Worm (Caenorhabditis elegans): ENCODE data around the gene C09G4.4.

C09G4.4 gene

ce11 chrIV:8526050-8526449, 13.3 kb downstream of the C09G4.4 start:
- peak; percentile 73 for TF ChIP-seq ceh-18 (tag; optimal IDR thresholded peaks at IDR 0.05)
- no peak for TF ChIP-seq ama-1 (optimal IDR thresholded peaks at IDR 0.05)
- peak; percentile 73 for TF ChIP-seq unc-55 (GFP tag; optimal IDR thresholded peaks at IDR 0.05)

- TF ChIP-seq ceh-9 (tag; optimal IDR thresholded peaks at IDR 0.05) (no peak), ceh-31 (tag; optimal IDR thresholded peaks at IDR 0.05) (no peak), pha-2 (tag; optimal IDR thresholded peaks at IDR 0.05) (no peak), C08G9.2 (tag; optimal IDR thresholded peaks at IDR 0.05) (no peak), eyg-1 (tag; optimal IDR thresholded peaks at IDR 0.05) (no peak), tbx-7 (tag; optimal IDR thresholded peaks at IDR 0.05) (no peak)
Measured at ce11 chrIV:8526579-8526978, 13.8 kb downstream of the C09G4.4 start.

- TF ChIP-seq elt-2 (tag; optimal IDR thresholded peaks at IDR 0.05) (peak; percentile 95), hlh-30 (tag; optimal IDR thresholded peaks at IDR 0.05; ENCODE audit: insufficient read depth) (peak; percentile 82), pqm-1 (tag; optimal IDR thresholded peaks at IDR 0.05) (peak; percentile 51), ceh-18 (tag; optimal IDR thresholded peaks at IDR 0.05) (peak; percentile 68), rnt-1 (tag; optimal IDR thresholded peaks at IDR 0.05) (peak; percentile 3), unc-3 (GFP tag; conservative IDR thresholded peaks at IDR 0.05) (no peak), unc-3 (tag; optimal IDR thresholded peaks at IDR 0.05) (no peak), nfya-1 (tag; optimal IDR thresholded peaks at IDR 0.05) (no peak)
Measured at ce11 chrIV:8527598-8528012, 14.8 kb downstream of the C09G4.4 start.

ce11 chrIV:8528345-8528744, 15.6 kb downstream of the C09G4.4 start:
- no peak for TF ChIP-seq K09A11.1 (tag; optimal IDR thresholded peaks at IDR 0.05; ENCODE audit: insufficient read depth)
- no peak for TF ChIP-seq dve-1 (tag; optimal IDR thresholded peaks at IDR 0.05)
- no peak for TF ChIP-seq ets-4 (tag; optimal IDR thresholded peaks at IDR 0.05)
- no peak for TF ChIP-seq ceh-18 (tag; optimal IDR thresholded peaks at IDR 0.05)
- peak; percentile 9 for TF ChIP-seq elt-2 (tag; optimal IDR thresholded peaks at IDR 0.05)

ce11 chrIV:8529039-8529438, 16.3 kb downstream of the C09G4.4 start:
- TF ChIP-seq hlh-30 (tag; optimal IDR thresholded peaks at IDR 0.05; ENCODE audit: insufficient read depth): peak; percentile 58
- no peak for TF ChIP-seq zip-5 (tag; optimal IDR thresholded peaks at IDR 0.05)

ce11 chrIV:8530042-8531027, 17.6 kb downstream of the C09G4.4 start:
- TF ChIP-seq unc-55 (GFP tag; optimal IDR thresholded peaks at IDR 0.05) (peak; percentile 25), hlh-8 (tag; optimal IDR thresholded peaks at IDR 0.05) (no peak), elt-2 (tag; optimal IDR thresholded peaks at IDR 0.05) (peak; percentile 92)

ce11 chrIV:8532024-8532423, 19.2 kb downstream of the C09G4.4 start:
- no peak for TF ChIP-seq unc-55 (GFP tag; optimal IDR thresholded peaks at IDR 0.05)
- no peak for TF ChIP-seq sox-2 (GFP tag; IDR thresholded peaks at IDR 0.05)
- no peak for TF ChIP-seq nhr-232 (tag; optimal IDR thresholded peaks at IDR 0.05)
- no peak for TF ChIP-seq ceh-19 (GFP tag; optimal IDR thresholded peaks at IDR 0.05)
- no peak for TF ChIP-seq ceh-2 (tag; optimal IDR thresholded peaks at IDR 0.05)
- TF ChIP-seq K09A11.1 (tag; optimal IDR thresholded peaks at IDR 0.05; ENCODE audit: insufficient read depth): no peak
- TF ChIP-seq che-1 (tag; optimal IDR thresholded peaks at IDR 0.05): no peak
- no peak for TF ChIP-seq gmeb-2 (tag; optimal IDR thresholded peaks at IDR 0.05)
